Fruit fly (Drosophila melanogaster) whole organism, embryonic: Measurements from ENCODE around the gene Als2.
A peak's percentile ranks its signal among the peaks of the same experiment; 100 is the strongest.

Source experiments
- ATbp ChIP-seq: fragments of 200-800 bp; sonication (Bioruptor generic); optimal IDR thresholded peaks from 2 replicates; lab custom pipeline; 2017; ENCODE audit warnings: missing biosample characterization, mild to moderate bottlenecking, missing genetic modification characterization, missing genetic modification reagents
- B-H2 ChIP-seq: fragments of 200-800 bp; sonication (Bioruptor generic); optimal IDR thresholded peaks from 2 replicates; lab custom pipeline; 2018; ENCODE audit warnings: missing biosample characterization, mild to moderate bottlenecking, missing genetic modification characterization
- CG10462 ChIP-seq: fragments of 200-800 bp; sonication (Bioruptor generic); optimal IDR thresholded peaks from 2 replicates; lab custom pipeline; 2016; ENCODE audit warnings: missing biosample characterization, missing genetic modification characterization
- CG10565 ChIP-seq: fragments of 200-800 bp; sonication (Bioruptor generic); optimal IDR thresholded peaks from 3 replicates; lab custom pipeline; 2016; ENCODE audit warnings: missing biosample characterization, mild to moderate bottlenecking, missing genetic modification characterization
- CG11560 ChIP-seq: fragments of 200-800 bp; sonication (Bioruptor generic); IDR thresholded peaks from 3 replicates; pipeline ENCODE4 v1.3.6; 2022; ENCODE audit warnings: missing biosample characterization, missing genetic modification characterization
- CG12236 ChIP-seq: fragments of 200-800 bp; sonication (Bioruptor generic); optimal IDR thresholded peaks from 2 replicates; lab custom pipeline; 2016; ENCODE audit warnings: missing biosample characterization, missing genetic modification characterization
- CG1233 ChIP-seq: fragments of 200-800 bp; sonication (Bioruptor generic); optimal IDR thresholded peaks from 4 replicates; lab custom pipeline; 2018; ENCODE audit warnings: missing biosample characterization, mild to moderate bottlenecking, missing genetic modification characterization
- CG14441 ChIP-seq: fragments of 200-800 bp; sonication (Bioruptor generic); IDR thresholded peaks from 2 replicates; pipeline ENCODE4 v1.3.6; 2022; ENCODE audit warnings: missing biosample characterization, missing genetic modification characterization
- CG17802 ChIP-seq: fragments of 200-800 bp; sonication (Bioruptor generic); optimal IDR thresholded peaks from 2 replicates; lab custom pipeline; 2018; ENCODE audit warnings: missing biosample characterization, mild to moderate bottlenecking, missing genetic modification characterization, moderate library complexity
- CG18011 ChIP-seq: fragments of 200-800 bp; sonication (Bioruptor generic); optimal IDR thresholded peaks from 2 replicates; lab custom pipeline; 2017; ENCODE audit warnings: missing biosample characterization, missing genetic modification characterization, mild to moderate bottlenecking, moderate library complexity, missing genotype
- CG18619 ChIP-seq: fragments of 200-800 bp; sonication (Bioruptor generic); optimal IDR thresholded peaks from 3 replicates; lab custom pipeline; 2017; ENCODE audit warnings: missing biosample characterization, mild to moderate bottlenecking, missing genetic modification characterization
- CG2199 ChIP-seq: fragments of 200-800 bp; sonication (Bioruptor generic); IDR thresholded peaks from 3 replicates; pipeline ENCODE4 v1.3.6; 2022; ENCODE audit warnings: missing biosample characterization, missing genetic modification characterization
- CG2875 ChIP-seq: fragments of 200-800 bp; sonication (Bioruptor generic); optimal IDR thresholded peaks from 2 replicates; lab custom pipeline; 2017; ENCODE audit warnings: missing biosample characterization, mild to moderate bottlenecking, missing genetic modification characterization, missing genetic modification reagents
- CG30020 ChIP-seq: fragments of 200-800 bp; optimal IDR thresholded peaks from 2 replicates; lab custom pipeline; 2019; ENCODE audit warnings: missing biosample characterization, mild to moderate bottlenecking, missing genetic modification characterization, moderate library complexity
- CG31224 ChIP-seq: fragments of 200-800 bp; sonication (Bioruptor generic); IDR thresholded peaks from 2 replicates; pipeline ENCODE4 v1.3.6; 2022; ENCODE audit warnings: missing biosample characterization, missing genetic modification characterization
- CG32772 ChIP-seq: fragments of 200-800 bp; sonication (Bioruptor generic); IDR thresholded peaks from 2 replicates; pipeline ENCODE4 v1.3.6; 2022; ENCODE audit warnings: missing biosample characterization, missing genetic modification characterization
- CG33213 ChIP-seq: fragments of 200-800 bp; sonication (Bioruptor generic); optimal IDR thresholded peaks from 3 replicates; lab custom pipeline; 2016; ENCODE audit warnings: missing biosample characterization, missing genetic modification characterization
- CG34422 ChIP-seq: fragments of 200-800 bp; sonication (Bioruptor generic); IDR thresholded peaks from 3 replicates; pipeline ENCODE4 v1.3.6; 2022; ENCODE audit warnings: missing biosample characterization, missing genetic modification characterization
- CG43689 ChIP-seq: fragments of 200-800 bp; sonication (Bioruptor generic); IDR thresholded peaks from 2 replicates; pipeline ENCODE4 v1.3.6; 2022; ENCODE audit warnings: missing biosample characterization, missing genetic modification characterization
- CG4424 ChIP-seq: fragments of 200-800 bp; sonication (Bioruptor generic); optimal IDR thresholded peaks from 3 replicates; lab custom pipeline; 2016; ENCODE audit warnings: missing biosample characterization, missing genetic modification characterization
- CG5180 ChIP-seq: fragments of 200-800 bp; sonication (Bioruptor generic); optimal IDR thresholded peaks from 3 replicates; lab custom pipeline; 2017; ENCODE audit warnings: missing biosample characterization, missing genetic modification characterization, mild to moderate bottlenecking, moderate library complexity, missing genetic modification reagents
- CG7372 ChIP-seq: fragments of 200-800 bp; sonication (Bioruptor generic); IDR thresholded peaks from 2 replicates; pipeline ENCODE4 v1.3.6; 2022; ENCODE audit warnings: missing biosample characterization, missing genetic modification characterization
- CG7745 ChIP-seq: fragments of 200-800 bp; sonication (Bioruptor generic); optimal IDR thresholded peaks from 2 replicates; lab custom pipeline; 2018; ENCODE audit warnings: missing biosample characterization, mild to moderate bottlenecking, missing genetic modification characterization, moderate library complexity
- Elba2 ChIP-seq: fragments of 200-800 bp; sonication (Bioruptor generic); optimal IDR thresholded peaks from 3 replicates; lab custom pipeline; 2016; ENCODE audit warnings: missing biosample characterization, missing genetic modification characterization
- HmgZ ChIP-seq: fragments of 200-800 bp; sonication (Bioruptor generic); optimal IDR thresholded peaks from 2 replicates; lab custom pipeline; 2018; ENCODE audit warnings: missing biosample characterization, mild to moderate bottlenecking, missing genetic modification characterization
- NK7.1 ChIP-seq: fragments of 200-800 bp; sonication (Bioruptor generic); optimal IDR thresholded peaks from 3 replicates; lab custom pipeline; 2016; ENCODE audit warnings: missing biosample characterization, missing genetic modification characterization
- Oaz ChIP-seq: fragments of 200-800 bp; sonication (Bioruptor generic); IDR thresholded peaks from 2 replicates; pipeline ENCODE4 v1.3.6; 2022; ENCODE audit warnings: missing biosample characterization, missing genetic modification characterization
- Side ChIP-seq: fragments of 200-800 bp; sonication (Bioruptor generic); optimal IDR thresholded peaks from 2 replicates; lab custom pipeline; 2016; ENCODE audit warnings: missing biosample characterization, missing genetic modification characterization
- Sry-β ChIP-seq: fragments of 200-800 bp; sonication (Bioruptor generic); optimal IDR thresholded peaks from 2 replicates; lab custom pipeline; 2018; ENCODE audit warnings: missing biosample characterization, mild to moderate bottlenecking, missing genetic modification characterization, moderate library complexity
- TFAM ChIP-seq: fragments of 200-800 bp; sonication (Bioruptor generic); optimal IDR thresholded peaks from 2 replicates; lab custom pipeline; 2017; ENCODE audit warnings: missing biosample characterization, missing genetic modification characterization, inconsistent platforms
- Trl ChIP-seq, 3 experiments: fragments of >200 bp in 2 of 3; fragments of 200-800 bp in 1 of 3; sonication (Bioruptor generic) in 1 of 3; optimal IDR thresholded peaks; 2 replicates in 1 of 3; 3 replicates in 2 of 3; lab custom pipeline; 2016 to 2017; ENCODE audit warnings: missing biosample characterization in 1 of 3, missing genetic modification characterization in 1 of 3
- bowl ChIP-seq: fragments of 200-800 bp; sonication (Bioruptor generic); IDR thresholded peaks from 2 replicates; pipeline ENCODE4 v1.3.6; 2022; ENCODE audit warnings: missing biosample characterization, missing genetic modification characterization
- br ChIP-seq: fragments of >200 bp; optimal IDR thresholded peaks from 2 replicates; lab custom pipeline; 2017
- cad ChIP-seq: fragments of >200 bp; optimal IDR thresholded peaks from 2 replicates; lab custom pipeline; 2017; ENCODE audit warnings: missing biosample characterization, missing genetic modification characterization
- chinmo ChIP-seq: fragments of 200-800 bp; sonication (Bioruptor generic); IDR thresholded peaks from 4 replicates; pipeline ENCODE4 v1.3.6; 2022; ENCODE audit warnings: missing biosample characterization, missing genetic modification characterization; ENCODE audit not compliant: partially characterized antibody
- crp ChIP-seq, 2 experiments: fragments of 200-800 bp; sonication (Bioruptor generic); optimal IDR thresholded peaks; 2 replicates in 1 of 2; 3 replicates in 1 of 2; lab custom pipeline; 2017; ENCODE audit warnings: missing biosample characterization in 2 of 2, missing genetic modification characterization in 2 of 2, mild to moderate bottlenecking in 1 of 2, moderate library complexity in 1 of 2
- ham ChIP-seq: fragments of 200-800 bp; sonication (Bioruptor generic); IDR thresholded peaks from 2 replicates; pipeline ENCODE4 v1.3.6; 2022; ENCODE audit warnings: missing biosample characterization, missing genetic modification characterization
- klu ChIP-seq: fragments of 200-800 bp; sonication (Bioruptor generic); IDR thresholded peaks from 2 replicates; pipeline ENCODE4 v1.3.6; 2022; ENCODE audit warnings: missing biosample characterization, missing genetic modification characterization
- maf-S ChIP-seq: fragments of 200-800 bp; sonication (Bioruptor generic); optimal IDR thresholded peaks from 2 replicates; lab custom pipeline; 2016; ENCODE audit warnings: missing biosample characterization, missing genetic modification characterization
- odd ChIP-seq: fragments of 200-800 bp; sonication (Bioruptor generic); optimal IDR thresholded peaks from 2 replicates; lab custom pipeline; 2017; ENCODE audit warnings: missing biosample characterization, mild to moderate bottlenecking, missing genetic modification characterization
- org-1 ChIP-seq: fragments of 200-800 bp; sonication (Bioruptor generic); optimal IDR thresholded peaks from 2 replicates; lab custom pipeline; 2017; ENCODE audit warnings: missing biosample characterization, missing genetic modification characterization
- p53 ChIP-seq: fragments of 200-800 bp; sonication (Bioruptor generic); optimal IDR thresholded peaks from 2 replicates; lab custom pipeline; 2016; ENCODE audit warnings: missing biosample characterization, missing genetic modification characterization
- psq ChIP-seq: fragments of 200-800 bp; sonication (Bioruptor generic); optimal IDR thresholded peaks from 2 replicates; lab custom pipeline; 2017; ENCODE audit warnings: missing biosample characterization, missing genetic modification characterization
- rib ChIP-seq: fragments of 200-800 bp; sonication (Bioruptor generic); IDR thresholded peaks from 2 replicates; pipeline ENCODE4 v1.3.6; 2022; ENCODE audit warnings: missing biosample characterization, missing genetic modification characterization
- slbo ChIP-seq: fragments of 200-800 bp; sonication (Bioruptor generic); IDR thresholded peaks from 2 replicates; pipeline ENCODE4 v1.3.6; 2022; ENCODE audit warnings: missing biosample characterization, missing genetic modification characterization
- sug ChIP-seq: fragments of 200-800 bp; optimal IDR thresholded peaks from 2 replicates; lab custom pipeline; 2019; ENCODE audit warnings: missing biosample characterization, mild to moderate bottlenecking, missing genetic modification characterization, moderate library complexity
- tin ChIP-seq: fragments of 200-800 bp; sonication (Bioruptor generic); optimal IDR thresholded peaks from 3 replicates; lab custom pipeline; 2016; ENCODE audit warnings: missing biosample characterization, missing genetic modification characterization
- vnd ChIP-seq: fragments of 200-800 bp; sonication (Bioruptor generic); IDR thresholded peaks from 3 replicates; pipeline ENCODE4 v1.3.6; 2022; ENCODE audit warnings: missing biosample characterization, missing genetic modification characterization; ENCODE audit not compliant: partially characterized antibody
- wek ChIP-seq: fragments of 200-800 bp; sonication (Bioruptor generic); optimal IDR thresholded peaks from 3 replicates; lab custom pipeline; 2018; ENCODE audit warnings: missing biosample characterization, mild to moderate bottlenecking, missing genetic modification characterization, moderate library complexity
- wor ChIP-seq: fragments of 200-800 bp; sonication (Bioruptor generic); IDR thresholded peaks from 2 replicates; pipeline ENCODE4 v1.3.6; 2022; ENCODE audit warnings: missing biosample characterization, missing genetic modification characterization
- zfh2 ChIP-seq: fragments of 200-800 bp; sonication (Bioruptor generic); optimal IDR thresholded peaks from 2 replicates; lab custom pipeline; 2016; ENCODE audit warnings: missing biosample characterization, missing genetic modification characterization

Als2 gene

DNA sequence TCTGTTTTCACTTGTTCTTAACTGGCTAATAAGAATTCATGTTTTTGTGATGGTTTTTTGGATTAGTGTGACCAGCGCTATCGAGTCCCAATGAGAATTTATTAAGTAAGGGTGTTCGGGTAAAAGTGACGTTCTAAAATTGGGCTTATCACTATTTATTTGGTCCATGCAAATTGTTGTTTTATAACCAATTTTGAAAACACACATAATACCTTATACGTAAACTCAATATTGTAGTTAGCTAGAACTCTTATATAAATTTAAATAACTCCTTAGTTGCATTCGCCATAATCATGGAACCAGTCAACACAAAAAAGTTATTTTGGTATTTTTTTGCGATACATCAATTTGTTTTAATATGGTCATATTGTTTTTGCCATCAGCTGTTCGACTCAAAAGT is at the start of gene Als2, which contains the start of gene CG11248 (continued):
- TF ChIP-seq Oaz (GFP tag; lab: Robert Waterston, UW) = 0 out of 2 replicates have a peak, but pooled peaks have one; percentile 27
- TF ChIP-seq tin (GFP tag; lab: Kevin White, UChicago) = peak; percentile 74
- peak; percentile 13 for TF ChIP-seq CG33213 (GFP tag; lab: Kevin White, UChicago)
- peak; percentile 69; the same call in 2 of the 3 replicates for TF ChIP-seq CG34422 (GFP tag; lab: Robert Waterston, UW)
- peak; percentile 20; the same call in 1 of the 2 replicates for TF ChIP-seq klu
- TF ChIP-seq CG32772 (GFP tag; lab: Robert Waterston, UW) = peak; percentile 63
- TF ChIP-seq rib = no peak
- TF ChIP-seq odd (GFP tag; lab: Kevin White, UChicago) = no peak
- peak; percentile 52 for TF ChIP-seq CG1233 (GFP tag; lab: Kevin White, UChicago)
- no peak for TF ChIP-seq p53 (GFP tag; lab: Kevin White, UChicago)
- peak; percentile 70 for TF ChIP-seq CG4424 (GFP tag; lab: Kevin White, UChicago)
- no peak for TF ChIP-seq CG10565 (GFP tag; lab: Kevin White, UChicago)
- TF ChIP-seq maf-S (GFP tag; lab: Kevin White, UChicago) = peak; percentile 60
- no peak for TF ChIP-seq CG7745 (tag; lab: Kevin White, UChicago)
- TF ChIP-seq ham (GFP tag; lab: Robert Waterston, UW) = no peak
- no peak for TF ChIP-seq br
- peak; percentile 84 for TF ChIP-seq CG30020
- no peak for TF ChIP-seq CG18011
- TF ChIP-seq Elba2 (GFP tag; lab: Kevin White, UChicago) = peak; percentile 99
- TF ChIP-seq CG12236 (GFP tag; lab: Kevin White, UChicago) = peak; percentile 21
- TF ChIP-seq CG2199 (GFP tag; lab: Robert Waterston, UW) = 0 out of 3 replicates have a peak, but pooled peaks have one; percentile 14
- peak; percentile 21; the same call in 1 of the 2 replicates for TF ChIP-seq wor (GFP tag; lab: Robert Waterston, UW)
- TF ChIP-seq CG11560 = 0 out of 3 replicates have a peak, but pooled peaks have one; percentile 25
- TF ChIP-seq CG10462 (GFP tag; lab: Kevin White, UChicago) = peak; percentile 30
- no peak for TF ChIP-seq bowl (GFP tag; lab: Robert Waterston, UW)
- TF ChIP-seq psq (GFP tag; lab: Kevin White, UChicago) = no peak
- no peak for TF ChIP-seq cad
- TF ChIP-seq slbo (GFP tag; lab: Robert Waterston, UW) = peak; percentile 84
- peak; percentile 20 for TF ChIP-seq NK7.1 (GFP tag; lab: Kevin White, UChicago)
- TF ChIP-seq ATbp = no peak
- TF ChIP-seq sug (tag; lab: Kevin White, UChicago) = no peak
- no peak for TF ChIP-seq CG43689
- TF ChIP-seq CG17802 (tag; lab: Kevin White, UChicago) = peak; percentile 50
- peak; percentile 34; the same call in 1 of the 2 replicates for TF ChIP-seq CG31224 (GFP tag; lab: Robert Waterston, UW)
- no peak for TF ChIP-seq chinmo (GFP tag; lab: Robert Waterston, UW)
- peak; percentile 72 for TF ChIP-seq CG14441 (GFP tag; lab: Robert Waterston, UW)
- TF ChIP-seq crp (GFP tag; optimal IDR thresholded peaks at IDR 0.05; lab: Kevin White, UChicago) = peak; percentile 78 to 93
- TF ChIP-seq CG7372 (GFP tag; lab: Robert Waterston, UW) = peak; percentile 68
- TF ChIP-seq HmgZ (tag; lab: Kevin White, UChicago) = peak; percentile 70
- no peak for TF ChIP-seq B-H2 (GFP tag; lab: Kevin White, UChicago)
- no peak for TF ChIP-seq org-1
- TF ChIP-seq CG5180 (GFP tag; lab: Kevin White, UChicago) = no peak
- TF ChIP-seq TFAM (GFP tag; lab: Kevin White, UChicago) = no peak
- TF ChIP-seq vnd = no peak
- peak; percentile 61 for TF ChIP-seq Sry-β (GFP tag; lab: Kevin White, UChicago)
- peak; percentile 47 for TF ChIP-seq CG18619 (GFP tag; lab: Kevin White, UChicago)
- peak; percentile 69 for TF ChIP-seq zfh2
- no peak for TF ChIP-seq CG2875 (GFP tag; lab: Kevin White, UChicago)
- peak; percentile 59 for TF ChIP-seq Side (GFP tag; lab: Kevin White, UChicago)
- peak; percentile 90 for TF ChIP-seq wek (GFP tag; lab: Kevin White, UChicago)
- TF ChIP-seq Trl (optimal IDR thresholded peaks at IDR 0.05; lab: Kevin White, UChicago) = no peak
- peak; percentile 71 for TF ChIP-seq Trl (GFP tag; optimal IDR thresholded peaks at IDR 0.05; lab: Kevin White, UChicago)
